Worm (Caenorhabditis elegans) whole organism, young adult: ENCODE results near the gene clec-197.
"Not testable (repeated sequence)": the region's sequence is repeated elsewhere in the genome, so short reads cannot be mapped to it uniquely, and the experiment has no call there.

Experiments used
- B0035.1 ChIP-seq: sonication (generic microtip); optimal IDR thresholded peaks from 2 replicates; lab custom pipeline; 2016; ENCODE audit warnings: missing genetic modification characterization, mild to moderate bottlenecking, missing compliant biosample characterization, missing genotype, missing genetic modification reagents
- B0261.1 ChIP-seq: sonication (generic microtip); optimal IDR thresholded peaks from 2 replicates; lab custom pipeline; 2016; ENCODE audit warnings: mild to moderate bottlenecking, missing genetic modification characterization, moderate library complexity, missing compliant biosample characterization
- D2030.7 ChIP-seq: fragments of 200-800 bp; sonication (Bioruptor generic); IDR thresholded peaks from 2 replicates; pipeline ENCODE4 v1.3.6; 2022; ENCODE audit warnings: missing genetic modification reagents, missing genetic modification characterization, missing compliant biosample characterization
- F10E7.11 ChIP-seq: sonication (generic microtip); optimal IDR thresholded peaks from 2 replicates; lab custom pipeline; 2017; ENCODE audit warnings: mild to moderate bottlenecking, missing genetic modification characterization, moderate library complexity, missing compliant biosample characterization
- F22D6.2 ChIP-seq: sonication (generic microtip); optimal IDR thresholded peaks from 2 replicates; lab custom pipeline; 2016; ENCODE audit warnings: mild to moderate bottlenecking, missing genetic modification characterization, missing compliant biosample characterization
- T26A5.8 ChIP-seq: sonication (generic microtip); optimal IDR thresholded peaks from 2 replicates; lab custom pipeline; 2016; ENCODE audit warnings: missing genetic modification characterization, missing compliant biosample characterization
- Y53G8AR.9 ChIP-seq: fragments of 200-800 bp; sonication (Bioruptor generic); conservative IDR thresholded peaks from 2 replicates; pipeline ENCODE4 v1.3.6; 2022; ENCODE audit warnings: missing genetic modification reagents, missing genetic modification characterization, missing compliant biosample characterization
- Y56A3A.18 ChIP-seq: fragments of 200-800 bp; sonication (Bioruptor generic); IDR thresholded peaks from 2 replicates; pipeline ENCODE4 v1.3.6; 2022; ENCODE audit warnings: missing genetic modification reagents, missing genetic modification characterization, missing compliant biosample characterization
- Y67H2A.10 ChIP-seq: fragments of 200-800 bp; sonication (Bioruptor generic); conservative IDR thresholded peaks from 2 replicates; pipeline ENCODE4 v1.3.6; 2022; ENCODE audit warnings: missing genetic modification reagents, missing genetic modification characterization, missing compliant biosample characterization
- Y79H2A.3 ChIP-seq: fragments of 200-800 bp; sonication (Bioruptor generic); conservative IDR thresholded peaks from 2 replicates; pipeline ENCODE4 v1.3.6; 2022; ENCODE audit warnings: missing genetic modification reagents, missing genetic modification characterization, missing compliant biosample characterization
- ama-1 ChIP-seq, 3 experiments: fragments of 150-350 bp in 1 of 3; sonication (generic microtip) in 2 of 3; optimal IDR thresholded peaks; 2 replicates each; lab custom pipeline; 2014 to 2018; ENCODE audit warnings: missing biosample characterization in 2 of 3, missing genetic modification characterization in 2 of 3, missing genetic modification reagents in 2 of 3
- attf-6 ChIP-seq: fragments of 200-800 bp; sonication (Bioruptor generic); IDR thresholded peaks from 2 replicates; pipeline ENCODE4 v1.3.6; 2022; ENCODE audit warnings: missing genetic modification reagents, missing genetic modification characterization, missing compliant biosample characterization
- bed-1 ChIP-seq: fragments of 200-800 bp; sonication (Bioruptor generic); IDR thresholded peaks from 2 replicates; pipeline ENCODE4 v1.3.6; 2022; ENCODE audit warnings: missing genetic modification reagents, missing genetic modification characterization, missing compliant biosample characterization
- bed-2 ChIP-seq: fragments of 200-800 bp; sonication (Bioruptor generic); IDR thresholded peaks from 2 replicates; pipeline ENCODE4 v1.3.6; 2022; ENCODE audit warnings: missing genetic modification reagents, missing genetic modification characterization, missing compliant biosample characterization
- cebp-1 ChIP-seq, 2 experiments: fragments of 200-800 bp in 1 of 2; sonication (Bioruptor generic) in 1 of 2; sonication (generic microtip) in 1 of 2; IDR thresholded peaks in 1 of 2; optimal IDR thresholded peaks in 1 of 2; 2 replicates each; pipeline versions ENCODE4 v1.3.6 to Lab custom; 2017 to 2022; ENCODE audit warnings: missing compliant biosample characterization in 2 of 2, missing genetic modification characterization in 2 of 2, mild to moderate bottlenecking in 1 of 2, missing genetic modification reagents in 1 of 2, moderate library complexity in 1 of 2
- cebp-2 ChIP-seq: fragments of 200-800 bp; sonication (Bioruptor generic); IDR thresholded peaks from 2 replicates; pipeline ENCODE4 v1.3.6; 2022; ENCODE audit warnings: missing genetic modification characterization, missing compliant biosample characterization
- ceh-27 ChIP-seq: fragments of 200-800 bp; sonication (Bioruptor generic); optimal IDR thresholded peaks from 2 replicates; lab custom pipeline; 2018; ENCODE audit warnings: mild to moderate bottlenecking, missing genetic modification characterization, moderate library complexity, missing compliant biosample characterization
- ceh-40 ChIP-seq: fragments of 200-800 bp; sonication (Bioruptor generic); IDR thresholded peaks from 2 replicates; pipeline ENCODE4 v1.3.6; 2022; ENCODE audit warnings: missing genetic modification characterization, missing compliant biosample characterization
- die-1 ChIP-seq: sonication (generic microtip); optimal IDR thresholded peaks from 2 replicates; lab custom pipeline; 2016; ENCODE audit warnings: missing genotype, mild to moderate bottlenecking, missing genetic modification characterization, missing compliant biosample characterization
- egl-18 ChIP-seq: fragments of 200-800 bp; sonication (Bioruptor generic); IDR thresholded peaks from 2 replicates; pipeline ENCODE4 v1.3.6; 2022; ENCODE audit warnings: missing genetic modification reagents, missing genetic modification characterization, missing compliant biosample characterization
- ets-4 ChIP-seq: fragments of 200-800 bp; sonication (Bioruptor generic); optimal IDR thresholded peaks from 2 replicates; lab custom pipeline; 2018; ENCODE audit warnings: mild to moderate bottlenecking, missing genetic modification characterization, missing compliant biosample characterization
- hlh-26 ChIP-seq: fragments of 200-800 bp; sonication (Bioruptor generic); conservative IDR thresholded peaks from 2 replicates; pipeline ENCODE4 v1.3.6; 2022; ENCODE audit warnings: missing genetic modification reagents, missing genetic modification characterization, missing compliant biosample characterization
- hsf-1 ChIP-seq: fragments of 200-800 bp; sonication (Bioruptor generic); IDR thresholded peaks from 2 replicates; pipeline ENCODE4 v1.3.6; 2022; ENCODE audit warnings: missing genetic modification reagents, missing genetic modification characterization, missing compliant biosample characterization
- madf-10 ChIP-seq: sonication (generic microtip); optimal IDR thresholded peaks from 2 replicates; lab custom pipeline; 2016; ENCODE audit warnings: mild to moderate bottlenecking, missing genetic modification characterization, missing compliant biosample characterization
- mel-28 ChIP-seq: sonication (generic microtip); optimal IDR thresholded peaks from 2 replicates; lab custom pipeline; 2016; ENCODE audit warnings: borderline replicate concordance, mild to moderate bottlenecking, missing genetic modification characterization, missing compliant biosample characterization
- nhr-179 ChIP-seq: sonication (generic microtip); optimal IDR thresholded peaks from 2 replicates; lab custom pipeline; 2016; ENCODE audit warnings: mild to moderate bottlenecking, missing genetic modification characterization, missing compliant biosample characterization
- nhr-90 ChIP-seq: sonication (generic microtip); optimal IDR thresholded peaks from 2 replicates; lab custom pipeline; 2016; ENCODE audit warnings: missing genotype, mild to moderate bottlenecking, missing genetic modification characterization, missing compliant biosample characterization
- rec-8 ChIP-seq, 2 experiments: sonication (generic microtip); optimal IDR thresholded peaks; 2 replicates each; lab custom pipeline; 2016; ENCODE audit warnings: mild to moderate bottlenecking in 2 of 2, missing genetic modification characterization in 2 of 2, missing genetic modification reagents in 2 of 2, missing genotype in 2 of 2, missing biosample characterization in 1 of 2, missing compliant biosample characterization in 1 of 2, moderate library complexity in 1 of 2
- sdz-38 ChIP-seq: sonication (generic microtip); optimal IDR thresholded peaks from 2 replicates; lab custom pipeline; 2016; ENCODE audit warnings: missing genotype, missing genetic modification characterization, missing compliant biosample characterization
- sea-2 ChIP-seq: fragments of 200-800 bp; sonication (Bioruptor generic); IDR thresholded peaks from 2 replicates; pipeline ENCODE4 v1.3.6; 2022; ENCODE audit warnings: missing genetic modification characterization, missing compliant biosample characterization
- snpc-1.1 ChIP-seq: sonication (generic microtip); optimal IDR thresholded peaks from 2 replicates; lab custom pipeline; 2017; ENCODE audit warnings: missing genetic modification characterization, mild to moderate bottlenecking, missing compliant biosample characterization, antibody characterized with exemption, moderate library complexity, missing genotype, missing genetic modification reagents; ENCODE audit not compliant: insufficient read depth
- snpc-3.4 ChIP-seq: sonication (generic microtip); optimal IDR thresholded peaks from 2 replicates; lab custom pipeline; 2017; ENCODE audit warnings: missing genetic modification characterization, mild to moderate bottlenecking, missing compliant biosample characterization, antibody characterized with exemption, moderate library complexity, missing genotype, missing genetic modification reagents
- snpc-4 ChIP-seq, 5 experiments: fragments of 150-350 bp in 1 of 5; sonication (generic microtip) in 4 of 5; optimal IDR thresholded peaks; 2 replicates each; lab custom pipeline; 2014 to 2018; ENCODE audit warnings: missing genetic modification characterization in 5 of 5, missing biosample characterization in 3 of 5, antibody characterized with exemption in 2 of 5, mild to moderate bottlenecking in 2 of 5, missing compliant biosample characterization in 2 of 5, missing genotype in 2 of 5, moderate library complexity in 2 of 5, missing genetic modification reagents in 1 of 5
- tlf-1 ChIP-seq: fragments of 200-800 bp; sonication (Bioruptor generic); optimal IDR thresholded peaks from 2 replicates; lab custom pipeline; 2018; ENCODE audit warnings: mild to moderate bottlenecking, missing genetic modification characterization, missing compliant biosample characterization
- zim-3 ChIP-seq: sonication (generic microtip); optimal IDR thresholded peaks from 2 replicates; lab custom pipeline; 2017; ENCODE audit warnings: mild to moderate bottlenecking, missing genetic modification characterization, moderate library complexity, missing compliant biosample characterization
- ztf-26 ChIP-seq: sonication (generic microtip); optimal IDR thresholded peaks from 2 replicates; lab custom pipeline; 2017; ENCODE audit warnings: missing genetic modification characterization, missing compliant biosample characterization
- ztf-3 ChIP-seq: fragments of 200-800 bp; sonication (Bioruptor generic); optimal IDR thresholded peaks from 2 replicates; lab custom pipeline; 2018; ENCODE audit warnings: mild to moderate bottlenecking, missing genetic modification characterization, missing compliant biosample characterization
- ztf-6 ChIP-seq: fragments of 200-800 bp; sonication (Bioruptor generic); IDR thresholded peaks from 2 replicates; pipeline ENCODE4 v1.3.6; 2022; ENCODE audit warnings: missing genetic modification reagents, missing genetic modification characterization, missing compliant biosample characterization

The clec-197 gene

DNA sequence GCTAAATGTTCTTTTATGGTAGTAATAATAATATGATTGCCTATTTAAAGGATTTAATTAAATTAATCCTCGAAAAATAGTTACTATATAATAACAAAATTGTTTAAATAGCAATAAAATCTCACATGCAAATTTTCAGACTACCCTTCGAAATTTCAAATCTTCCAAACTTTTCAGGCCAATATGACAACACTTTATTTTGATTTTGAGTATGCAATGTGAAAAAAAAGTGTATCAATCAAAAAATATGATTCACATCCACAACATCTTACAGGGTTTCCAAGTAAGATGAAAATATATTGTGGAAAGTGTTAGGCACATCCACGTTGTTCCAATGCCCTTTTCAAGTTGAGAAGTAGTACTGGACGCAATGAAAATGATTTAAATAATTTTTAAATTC lies 34.7 kb downstream of the clec-197 start, which contains the start of gene snf-9:
Gene snf-9, plus strand, starts transcription at position 301 of the 400 bp plus-strand sequence.
- no peak for TF ChIP-seq nhr-179 (tag; lab: Kevin White, UChicago)
- no peak for TF ChIP-seq snpc-3.4 (tag; lab: Kevin White, UChicago)
- TF ChIP-seq D2030.7 (GFP tag; lab: Robert Waterston, UW), result no peak
- no peak for TF ChIP-seq Y79H2A.3 (GFP tag; lab: Robert Waterston, UW)
- no peak for TF ChIP-seq hlh-26 (GFP tag; lab: Robert Waterston, UW)
- no peak for TF ChIP-seq Y53G8AR.9
- TF ChIP-seq bed-2 (GFP tag; lab: Robert Waterston, UW), result no peak
- no peak for TF ChIP-seq B0035.1 (tag; lab: Kevin White, UChicago)

DNA sequence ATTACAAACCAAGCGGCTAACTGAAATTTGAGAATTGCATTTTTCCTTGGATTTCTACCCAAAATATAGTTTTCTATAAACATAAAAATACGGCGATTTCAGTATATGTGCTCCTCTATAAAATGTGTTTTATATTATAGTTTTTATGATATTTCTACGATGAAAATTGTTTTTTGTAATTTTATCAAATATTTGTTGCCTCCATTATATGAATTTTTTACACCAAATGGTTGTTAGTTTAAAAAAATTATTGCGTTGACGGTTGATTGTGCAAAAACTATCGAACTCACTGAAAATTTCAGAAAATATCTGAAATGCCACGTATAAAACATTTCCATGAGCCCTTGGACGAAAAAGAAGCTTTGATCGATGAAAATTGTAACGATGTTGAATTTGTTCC lies 38.3 kb downstream of the clec-197 start, which contains the start of gene T28F3.9:
Gene T28F3.9, plus strand, starts transcription at position 301 of the 400 bp plus-strand sequence.
- no peak for TF ChIP-seq hsf-1 (GFP tag; lab: Robert Waterston, UW)
- no peak for TF ChIP-seq Y67H2A.10 (GFP tag; lab: Robert Waterston, UW)
- TF ChIP-seq snpc-4 (GFP tag; optimal IDR thresholded peaks at IDR 0.05; lab: Kevin White, UChicago), result no peak
- no peak for TF ChIP-seq snpc-4 (tag; optimal IDR thresholded peaks at IDR 0.05; lab: Kevin White, UChicago)
- no peak for TF ChIP-seq rec-8 (tag; optimal IDR thresholded peaks at IDR 0.05; lab: Kevin White, UChicago)
- TF ChIP-seq ztf-26 (tag; lab: Kevin White, UChicago), result no peak
- no peak for TF ChIP-seq ztf-6 (GFP tag; lab: Robert Waterston, UW)
- no peak for TF ChIP-seq cebp-2
- TF ChIP-seq mel-28 (tag; lab: Kevin White, UChicago), result no peak
- no peak for TF ChIP-seq nhr-90
- TF ChIP-seq die-1, result no peak
- no peak for TF ChIP-seq egl-18 (GFP tag; lab: Robert Waterston, UW)
- TF ChIP-seq F10E7.11 (tag; lab: Kevin White, UChicago), result no peak
- TF ChIP-seq sdz-38 (tag; lab: Kevin White, UChicago), result no peak
- TF ChIP-seq F22D6.2, result no peak
- no peak for TF ChIP-seq sea-2 (GFP tag; lab: Robert Waterston, UW)
- no peak for TF ChIP-seq snpc-1.1 (tag; lab: Kevin White, UChicago)
- TF ChIP-seq Y56A3A.18 (GFP tag; lab: Robert Waterston, UW), result no peak

DNA sequence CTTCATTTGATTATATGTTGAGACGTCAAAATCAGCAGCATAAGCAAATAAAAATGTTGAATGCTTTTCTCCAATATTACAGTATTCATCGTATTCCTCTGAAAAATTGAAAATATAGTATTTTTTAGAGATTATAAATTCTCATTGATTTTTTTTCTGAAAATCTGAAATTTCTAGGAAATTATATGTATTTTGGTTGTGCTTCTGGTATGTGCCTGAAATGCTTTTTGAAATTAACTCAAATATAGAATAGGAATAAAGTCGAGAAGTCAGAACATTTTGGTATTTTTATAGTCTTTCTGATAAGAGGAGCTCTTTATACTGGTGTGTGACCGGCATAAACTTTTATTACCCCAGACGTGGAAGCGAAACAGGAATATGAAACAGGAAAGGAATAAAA lies 39.3 kb downstream of the clec-197 start, which contains the start of gene T28F3.8:
Gene T28F3.8, minus strand, starts transcription at position 101 of the 400 bp plus-strand sequence.
- not testable (repeated sequence) for TF ChIP-seq ets-4; zim-3 (tag; lab: Kevin White, UChicago); B0261.1 (tag; lab: Kevin White, UChicago)
- TF ChIP-seq, all 124 proteins: peak for 0; not testable (repeated sequence) for 124

DNA sequence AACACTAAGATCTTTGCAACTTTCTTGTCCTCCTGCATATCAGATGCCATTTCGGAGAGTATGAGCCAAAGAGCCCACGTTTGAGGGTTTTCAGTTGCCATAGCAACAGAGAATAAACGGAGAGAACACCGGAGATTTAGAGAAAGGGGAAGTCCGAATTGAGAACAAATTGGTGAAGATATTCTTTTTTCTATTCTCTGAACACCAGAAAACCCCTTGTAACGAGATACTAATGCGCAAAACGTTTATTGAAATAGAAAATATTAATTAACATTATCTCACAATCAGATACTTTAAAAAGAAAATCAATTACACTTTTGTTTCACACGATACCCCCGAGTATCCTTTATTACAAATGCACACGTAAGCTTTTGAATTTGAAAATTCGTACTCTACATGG lies 44.6 kb downstream of the clec-197 start, which contains the start of gene ifta-2:
Gene ifta-2, minus strand, starts transcription at position 101 of the 400 bp plus-strand sequence.
- TF ChIP-seq ztf-6 (GFP tag; lab: Robert Waterston, UW) (no peak), zim-3 (tag; lab: Kevin White, UChicago) (no peak), snpc-3.4 (tag; lab: Kevin White, UChicago) (no peak), sdz-38 (tag; lab: Kevin White, UChicago) (no peak), T26A5.8 (tag; lab: Kevin White, UChicago) (no peak), bed-1 (GFP tag; lab: Robert Waterston, UW) (no peak), ama-1 (optimal IDR thresholded peaks at IDR 0.05; lab: Kevin White, UChicago) (no peak), ama-1 (GFP tag; optimal IDR thresholded peaks at IDR 0.05; lab: Kevin White, UChicago) (no peak), ceh-40 (no peak), cebp-1 (GFP tag; IDR thresholded peaks at IDR 0.05; lab: Robert Waterston, UW) (no peak), cebp-1 (tag; optimal IDR thresholded peaks at IDR 0.05; lab: Kevin White, UChicago) (no peak), attf-6 (GFP tag; lab: Robert Waterston, UW) (no peak), ztf-3 (GFP tag; lab: Kevin White, UChicago) (no peak), tlf-1 (GFP tag; lab: Kevin White, UChicago) (no peak), madf-10 (no peak), ceh-27 (GFP tag; lab: Kevin White, UChicago) (no peak)
